Fruit fly (Drosophila melanogaster) whole organism, adult: Measurements from ENCODE around the gene Aldh7A1.

Experiments
- CG1620 ChIP-seq: fragments of 200-800 bp; sonication (Bioruptor generic); optimal IDR thresholded peaks from 2 replicates; lab custom pipeline; 2016; ENCODE audit warnings: missing biosample characterization, missing genetic modification characterization
- Clk ChIP-seq: fragments of 200-800 bp; sonication (Bioruptor generic); optimal IDR thresholded peaks from 2 replicates; lab custom pipeline; 2017; ENCODE audit warnings: missing biosample characterization, missing genetic modification characterization
- cnc ChIP-seq, 2 experiments: fragments of >200 bp; optimal IDR thresholded peaks; 2 replicates each; lab custom pipeline; 2017
- kay ChIP-seq: fragments of 200-800 bp; sonication (Bioruptor generic); peaks from one replicate; lab custom pipeline; 2016; ENCODE audit warnings: missing biosample characterization, missing genetic modification characterization, borderline replicate concordance
- ovo ChIP-seq: fragments of 200-800 bp; sonication (Bioruptor generic); optimal IDR thresholded peaks from 2 replicates; lab custom pipeline; 2016; ENCODE audit warnings: missing biosample characterization, missing genetic modification characterization
- pad ChIP-seq: fragments of 200-800 bp; sonication (Bioruptor generic); optimal IDR thresholded peaks from 3 replicates; lab custom pipeline; 2017; ENCODE audit warnings: missing biosample characterization, missing genetic modification characterization, mild to moderate bottlenecking, moderate library complexity, missing genetic modification reagents
- tj ChIP-seq: fragments of 200-800 bp; sonication (Bioruptor generic); optimal IDR thresholded peaks from 3 replicates; lab custom pipeline; 2017; ENCODE audit warnings: missing biosample characterization, mild to moderate bottlenecking, missing genetic modification characterization, moderate library complexity

DNA sequence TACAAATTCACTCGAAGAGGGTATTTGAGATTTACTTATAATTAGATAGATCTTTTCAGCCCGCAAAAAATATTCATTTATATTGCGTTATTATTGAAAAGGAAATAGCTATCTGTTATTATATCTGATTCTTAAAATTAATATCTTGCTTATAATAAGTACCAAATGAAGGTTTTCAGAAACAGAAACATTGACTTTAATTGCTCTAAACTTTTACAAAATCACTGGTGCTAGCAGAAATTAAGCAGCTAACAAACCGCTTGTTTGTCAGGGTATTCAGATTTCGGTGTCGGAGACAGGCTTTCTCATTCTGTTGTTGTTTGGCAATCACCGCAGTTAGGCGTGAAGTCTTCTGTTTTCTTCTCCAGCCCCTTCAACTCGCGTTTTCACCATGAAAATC is 47.9 kb upstream of the Aldh7A1 start:
- no peak for TF ChIP-seq ovo
- no peak for TF ChIP-seq tj (GFP tag; lab: Kevin White, UChicago)
- TF ChIP-seq kay (GFP tag; lab: Kevin White, UChicago) = no peak
- TF ChIP-seq pad (GFP tag; lab: Kevin White, UChicago) = no peak
- no peak for TF ChIP-seq Clk
- TF ChIP-seq cnc (optimal IDR thresholded peaks at IDR 0.05; lab: Kevin White, UChicago) = no peak
- no peak for TF ChIP-seq CG1620
